Fruit fly (Drosophila melanogaster) whole organism, embryonic: ENCODE data around the gene WASp.

Source experiments
- BtbVII ChIP-seq: fragments of 200-800 bp; sonication (Bioruptor generic); optimal IDR thresholded peaks from 3 replicates; lab custom pipeline; 2017; ENCODE audit warnings: missing biosample characterization, mild to moderate bottlenecking, missing genetic modification characterization
- CG1024 ChIP-seq: fragments of 200-800 bp; sonication (Bioruptor generic); IDR thresholded peaks from 2 replicates; pipeline ENCODE4 v1.3.6; 2022; ENCODE audit warnings: missing biosample characterization, missing genetic modification characterization
- CG12104 ChIP-seq: fragments of 200-800 bp; sonication (Bioruptor generic); optimal IDR thresholded peaks from 3 replicates; lab custom pipeline; 2016; ENCODE audit warnings: missing biosample characterization, missing genetic modification characterization
- CG12155 ChIP-seq: fragments of 200-800 bp; sonication (Bioruptor generic); optimal IDR thresholded peaks from 3 replicates; lab custom pipeline; 2016; ENCODE audit warnings: missing biosample characterization, missing genetic modification characterization
- CG12236 ChIP-seq: fragments of 200-800 bp; sonication (Bioruptor generic); optimal IDR thresholded peaks from 2 replicates; lab custom pipeline; 2016; ENCODE audit warnings: missing biosample characterization, missing genetic modification characterization
- CG13123 ChIP-seq: fragments of 200-800 bp; sonication (Bioruptor generic); optimal IDR thresholded peaks from 2 replicates; lab custom pipeline; 2016; ENCODE audit warnings: missing biosample characterization, missing genetic modification characterization
- CG13287 ChIP-seq: fragments of 200-800 bp; sonication (Bioruptor generic); IDR thresholded peaks from 2 replicates; pipeline ENCODE4 v1.3.6; 2022; ENCODE audit warnings: missing biosample characterization, missing genetic modification characterization; ENCODE audit not compliant: partially characterized antibody
- CG15514 ChIP-seq: fragments of 200-800 bp; sonication (Bioruptor generic); optimal IDR thresholded peaks from 3 replicates; lab custom pipeline; 2017; ENCODE audit warnings: missing biosample characterization, missing genetic modification characterization, mild to moderate bottlenecking, moderate library complexity, missing genetic modification reagents
- CG1602 ChIP-seq: fragments of 200-800 bp; sonication (Bioruptor generic); optimal IDR thresholded peaks from 3 replicates; lab custom pipeline; 2016; ENCODE audit warnings: missing biosample characterization, missing genetic modification characterization
- CG1603 ChIP-seq: fragments of 200-800 bp; sonication (Bioruptor generic); optimal IDR thresholded peaks from 2 replicates; lab custom pipeline; 2019; ENCODE audit warnings: missing biosample characterization, mild to moderate bottlenecking, missing genetic modification characterization, moderate library complexity
- CG17328 ChIP-seq: fragments of 200-800 bp; sonication (Bioruptor generic); IDR thresholded peaks from 2 replicates; pipeline ENCODE4 v1.3.6; 2022; ENCODE audit warnings: missing biosample characterization, missing genetic modification characterization
- CG17385 ChIP-seq: fragments of 200-800 bp; sonication (Bioruptor generic); optimal IDR thresholded peaks from 3 replicates; lab custom pipeline; 2018; ENCODE audit warnings: missing biosample characterization, mild to moderate bottlenecking, missing genetic modification characterization
- CG17802 ChIP-seq: fragments of 200-800 bp; sonication (Bioruptor generic); optimal IDR thresholded peaks from 2 replicates; lab custom pipeline; 2018; ENCODE audit warnings: missing biosample characterization, mild to moderate bottlenecking, missing genetic modification characterization, moderate library complexity
- CG2199 ChIP-seq: fragments of 200-800 bp; sonication (Bioruptor generic); IDR thresholded peaks from 3 replicates; pipeline ENCODE4 v1.3.6; 2022; ENCODE audit warnings: missing biosample characterization, missing genetic modification characterization
- CG32767 ChIP-seq: fragments of 200-800 bp; sonication (Bioruptor generic); IDR thresholded peaks from 2 replicates; pipeline ENCODE4 v1.3.6; 2022; ENCODE audit warnings: missing biosample characterization, missing genetic modification characterization
- CG33213 ChIP-seq: fragments of 200-800 bp; sonication (Bioruptor generic); optimal IDR thresholded peaks from 3 replicates; lab custom pipeline; 2016; ENCODE audit warnings: missing biosample characterization, missing genetic modification characterization
- CG5245 ChIP-seq: fragments of 200-800 bp; sonication (Bioruptor generic); optimal IDR thresholded peaks from 3 replicates; lab custom pipeline; 2016; ENCODE audit warnings: missing biosample characterization, missing genetic modification characterization
- CG6689 ChIP-seq: fragments of 200-800 bp; sonication (Bioruptor generic); IDR thresholded peaks from 2 replicates; pipeline ENCODE4 v1.3.6; 2022; ENCODE audit warnings: missing biosample characterization, missing genetic modification characterization
- CG7357 ChIP-seq: fragments of 200-800 bp; sonication (Bioruptor generic); IDR thresholded peaks from 3 replicates; pipeline ENCODE4 v1.3.6; 2022; ENCODE audit warnings: missing biosample characterization, missing genetic modification characterization
- CG8089 ChIP-seq: fragments of 200-800 bp; sonication (Bioruptor generic); optimal IDR thresholded peaks from 3 replicates; lab custom pipeline; 2016; ENCODE audit warnings: missing biosample characterization, missing genetic modification characterization
- CG8765 ChIP-seq: fragments of 200-800 bp; sonication (Bioruptor generic); IDR thresholded peaks from 2 replicates; pipeline ENCODE4 v1.3.6; 2022; ENCODE audit warnings: missing biosample characterization, missing genetic modification characterization
- CG8924 ChIP-seq: fragments of 200-800 bp; optimal IDR thresholded peaks from 3 replicates; lab custom pipeline; 2019; ENCODE audit warnings: missing biosample characterization, mild to moderate bottlenecking, missing genetic modification characterization, moderate library complexity
- HLH4C ChIP-seq: fragments of 200-800 bp; sonication (Bioruptor generic); IDR thresholded peaks from 3 replicates; pipeline ENCODE4 v1.3.6; 2022; ENCODE audit warnings: missing biosample characterization, missing genetic modification characterization; ENCODE audit not compliant: partially characterized antibody
- HLHmδ ChIP-seq: fragments of 200-800 bp; sonication (Bioruptor generic); optimal IDR thresholded peaks from 2 replicates; lab custom pipeline; 2018; ENCODE audit warnings: missing biosample characterization, mild to moderate bottlenecking, missing genetic modification characterization, moderate library complexity
- MBD-R2 ChIP-seq: fragments of 200-800 bp; sonication (Bioruptor generic); IDR thresholded peaks from 2 replicates; pipeline ENCODE4 v1.3.6; 2022; ENCODE audit warnings: missing biosample characterization, missing genetic modification characterization
- Mrtf ChIP-seq: fragments of 200-800 bp; sonication (Bioruptor generic); IDR thresholded peaks from 3 replicates; pipeline ENCODE4 v1.3.6; 2022; ENCODE audit warnings: missing biosample characterization, missing genetic modification characterization
- Poxn ChIP-seq: fragments of 200-800 bp; sonication (Bioruptor generic); IDR thresholded peaks from 2 replicates; pipeline ENCODE4 v1.3.6; 2022; ENCODE audit warnings: missing biosample characterization, missing genetic modification characterization
- Sin3A ChIP-seq: fragments of >200 bp; optimal IDR thresholded peaks from 2 replicates; lab custom pipeline; 2018
- Stat92E ChIP-seq, 3 experiments: fragments of >200 bp in 2 of 3; fragments of 200-800 bp in 1 of 3; sonication (Bioruptor generic) in 1 of 3; optimal IDR thresholded peaks; 2 replicates each; lab custom pipeline; 2017 to 2019; ENCODE audit warnings: missing biosample characterization in 3 of 3, missing genetic modification characterization in 3 of 3, mild to moderate bottlenecking in 1 of 3, moderate library complexity in 1 of 3
- TFAM ChIP-seq: fragments of 200-800 bp; sonication (Bioruptor generic); optimal IDR thresholded peaks from 2 replicates; lab custom pipeline; 2017; ENCODE audit warnings: missing biosample characterization, missing genetic modification characterization, inconsistent platforms
- ab ChIP-seq: fragments of 200-800 bp; sonication (Bioruptor generic); optimal IDR thresholded peaks from 2 replicates; lab custom pipeline; 2016; ENCODE audit warnings: missing biosample characterization, missing genetic modification characterization
- aop ChIP-seq: fragments of 200-800 bp; sonication (Bioruptor generic); IDR thresholded peaks from 2 replicates; pipeline ENCODE4 v1.3.6; 2022; ENCODE audit warnings: missing biosample characterization, missing genetic modification characterization
- ara ChIP-seq: fragments of 200-800 bp; sonication (Bioruptor generic); IDR thresholded peaks from 2 replicates; pipeline ENCODE4 v1.3.6; 2022; ENCODE audit warnings: missing biosample characterization, missing genetic modification characterization
- bcd ChIP-seq: fragments of 200-800 bp; sonication (Bioruptor generic); optimal IDR thresholded peaks from 2 replicates; lab custom pipeline; 2017; ENCODE audit warnings: missing biosample characterization, mild to moderate bottlenecking, missing genetic modification characterization
- bowl ChIP-seq: fragments of 200-800 bp; sonication (Bioruptor generic); IDR thresholded peaks from 2 replicates; pipeline ENCODE4 v1.3.6; 2022; ENCODE audit warnings: missing biosample characterization, missing genetic modification characterization
- caup ChIP-seq: fragments of 200-800 bp; sonication (Bioruptor generic); optimal IDR thresholded peaks from 3 replicates; lab custom pipeline; 2017; ENCODE audit warnings: missing biosample characterization, mild to moderate bottlenecking, missing genetic modification characterization, moderate library complexity; ENCODE audit not compliant: severe bottlenecking
- emc ChIP-seq: fragments of 200-800 bp; sonication (Bioruptor generic); optimal IDR thresholded peaks from 2 replicates; lab custom pipeline; 2016; ENCODE audit warnings: missing biosample characterization, missing genetic modification characterization
- fd96Cb ChIP-seq: fragments of 200-800 bp; sonication (Bioruptor generic); optimal IDR thresholded peaks from 2 replicates; lab custom pipeline; 2018; ENCODE audit warnings: missing biosample characterization, mild to moderate bottlenecking, missing genetic modification characterization, moderate library complexity
- grau ChIP-seq: fragments of 200-800 bp; optimal IDR thresholded peaks from 3 replicates; lab custom pipeline; 2019; ENCODE audit warnings: missing biosample characterization, mild to moderate bottlenecking, missing genetic modification characterization, moderate library complexity
- lilli ChIP-seq: fragments of 200-800 bp; sonication (Bioruptor generic); optimal IDR thresholded peaks from 3 replicates; lab custom pipeline; 2016; ENCODE audit warnings: missing biosample characterization, missing genetic modification characterization
- mirr ChIP-seq: fragments of 200-800 bp; sonication (Bioruptor generic); optimal IDR thresholded peaks from 3 replicates; lab custom pipeline; 2018; ENCODE audit warnings: missing biosample characterization, mild to moderate bottlenecking, missing genetic modification characterization
- oc ChIP-seq: fragments of 200-800 bp; sonication (Bioruptor generic); optimal IDR thresholded peaks from 2 replicates; lab custom pipeline; 2018; ENCODE audit warnings: missing biosample characterization, mild to moderate bottlenecking, missing genetic modification characterization, moderate library complexity
- p53 ChIP-seq: fragments of 200-800 bp; sonication (Bioruptor generic); optimal IDR thresholded peaks from 2 replicates; lab custom pipeline; 2016; ENCODE audit warnings: missing biosample characterization, missing genetic modification characterization
- psq ChIP-seq: fragments of 200-800 bp; sonication (Bioruptor generic); optimal IDR thresholded peaks from 2 replicates; lab custom pipeline; 2017; ENCODE audit warnings: missing biosample characterization, missing genetic modification characterization
- repo ChIP-seq: fragments of 200-800 bp; sonication (Bioruptor generic); optimal IDR thresholded peaks from 2 replicates; lab custom pipeline; 2016; ENCODE audit warnings: missing biosample characterization, missing genetic modification characterization
- sd ChIP-seq: fragments of 200-800 bp; sonication (Bioruptor generic); optimal IDR thresholded peaks from 3 replicates; lab custom pipeline; 2018; ENCODE audit warnings: missing biosample characterization, mild to moderate bottlenecking, missing genetic modification characterization, moderate library complexity
- tio ChIP-seq: fragments of 200-800 bp; sonication (Bioruptor generic); optimal IDR thresholded peaks from 2 replicates; lab custom pipeline; 2017; ENCODE audit warnings: missing biosample characterization, missing genetic modification characterization, inconsistent platforms
- vfl ChIP-seq: fragments of 200-800 bp; sonication (Bioruptor generic); optimal IDR thresholded peaks from 2 replicates; lab custom pipeline; 2016; ENCODE audit warnings: missing biosample characterization, missing genetic modification characterization
- zen ChIP-seq: fragments of 200-800 bp; sonication (Bioruptor generic); optimal IDR thresholded peaks from 3 replicates; lab custom pipeline; 2018; ENCODE audit warnings: missing biosample characterization, mild to moderate bottlenecking, missing genetic modification characterization, moderate library complexity
- zen2 ChIP-seq: fragments of 200-800 bp; sonication (Bioruptor generic); IDR thresholded peaks from 3 replicates; pipeline ENCODE4 v1.3.6; 2022; ENCODE audit warnings: missing biosample characterization, missing genetic modification characterization; ENCODE audit not compliant: partially characterized antibody

Gene WASp

DNA sequence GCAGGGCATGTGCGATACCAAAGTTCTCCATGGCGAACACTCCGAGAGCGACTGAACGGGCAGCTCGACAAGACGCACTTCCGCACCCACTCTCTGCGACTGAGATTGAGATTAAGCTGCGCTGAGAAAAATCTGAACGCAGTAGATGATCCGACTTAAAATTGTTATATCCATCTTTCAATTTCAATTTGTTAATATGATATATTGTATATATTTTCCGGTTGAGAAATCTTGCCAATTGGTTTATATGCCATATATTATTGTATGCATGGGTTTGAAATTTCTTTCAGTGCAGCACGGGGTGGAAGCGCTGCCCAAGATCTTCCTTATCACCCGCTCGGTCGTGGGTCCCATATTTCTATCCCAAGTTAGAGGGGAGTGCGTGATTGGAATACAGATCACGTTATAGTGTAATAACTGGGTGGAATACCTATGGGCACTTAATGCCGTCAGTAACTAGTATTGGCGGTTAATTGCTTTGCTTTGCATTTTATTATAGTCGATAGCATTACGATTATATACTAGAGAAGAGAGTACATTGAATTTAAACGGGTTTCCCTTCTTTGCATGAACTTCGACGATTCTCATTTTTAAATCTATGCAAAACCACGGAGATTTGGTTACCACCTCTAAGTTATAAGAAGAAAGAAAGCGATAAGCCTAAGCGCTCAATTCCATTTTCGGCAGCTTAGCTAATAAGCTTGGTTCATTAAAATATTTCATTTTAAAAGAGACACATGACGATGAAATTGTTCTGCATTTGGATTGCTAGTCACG lies 48.4 kb upstream of the WASp start, which contains the start of the genes Nepl19 and Nepl20 (continued):
- TF ChIP-seq CG5245 (GFP tag; lab: Kevin White, UChicago) (peak; percentile 78), CG13123 (GFP tag; lab: Kevin White, UChicago) (no peak), ab (GFP tag; lab: Kevin White, UChicago) (no peak), emc (GFP tag; lab: Kevin White, UChicago) (no peak), Poxn (GFP tag; lab: Robert Waterston, UW) (no peak), CG17385 (GFP tag; lab: Kevin White, UChicago) (peak; percentile 73), CG12104 (GFP tag; lab: Kevin White, UChicago) (peak; percentile 67), CG33213 (GFP tag; lab: Kevin White, UChicago) (no peak), bcd (peak; percentile 83), TFAM (GFP tag; lab: Kevin White, UChicago) (no peak), CG12236 (GFP tag; lab: Kevin White, UChicago) (no peak), zen (tag; lab: Kevin White, UChicago) (peak; percentile 60), CG12155 (GFP tag; lab: Kevin White, UChicago) (peak; percentile 76), Sin3A (lab: Kevin White, UChicago) (no peak), repo (no peak), fd96Cb (tag; lab: Kevin White, UChicago) (peak; percentile 77), mirr (no peak), bowl (GFP tag; lab: Robert Waterston, UW) (0 out of 2 replicates have a peak, but pooled peaks have one; percentile 40), tio (peak; percentile 40), CG17802 (tag; lab: Kevin White, UChicago) (peak; percentile 24), oc (no peak), grau (tag; lab: Kevin White, UChicago) (peak; percentile 82), p53 (GFP tag; lab: Kevin White, UChicago) (no peak), HLH4C (GFP tag; lab: Robert Waterston, UW) (no peak), lilli (peak; percentile 82), CG17328 (GFP tag; lab: Robert Waterston, UW) (peak; percentile 78), CG8765 (GFP tag; lab: Robert Waterston, UW) (peak; percentile 37; the same call in 1 of the 2 replicates), MBD-R2 (GFP tag; lab: Robert Waterston, UW) (peak; percentile 53; the same call in 1 of the 2 replicates), CG2199 (GFP tag; lab: Robert Waterston, UW) (no peak), psq (no peak), CG6689 (GFP tag; lab: Robert Waterston, UW) (peak; percentile 84), CG1603 (tag; lab: Kevin White, UChicago) (peak; percentile 92), CG1024 (GFP tag; lab: Robert Waterston, UW) (peak; percentile 67), BtbVII (GFP tag; lab: Kevin White, UChicago) (peak; percentile 75), CG13287 (GFP tag; lab: Robert Waterston, UW) (no peak), aop (GFP tag; lab: Robert Waterston, UW) (no peak), ara (peak; percentile 87), Stat92E (GFP tag; optimal IDR thresholded peaks at IDR 0.05; lab: Kevin White, UChicago) (no peak), CG1602 (GFP tag; lab: Kevin White, UChicago) (peak; percentile 56), CG8089 (GFP tag; lab: Kevin White, UChicago) (no peak), CG8924 (tag; lab: Kevin White, UChicago) (peak; percentile 81), vfl (peak; percentile 71), Mrtf (peak; percentile 77), zen2 (GFP tag; lab: Robert Waterston, UW) (no peak), CG32767 (GFP tag; lab: Robert Waterston, UW) (peak; percentile 67; the same call in 1 of the 2 replicates), HLHmδ (GFP tag; lab: Kevin White, UChicago) (no peak), CG7357 (GFP tag; lab: Robert Waterston, UW) (peak; percentile 71), caup (peak; percentile 78), sd (tag; lab: Kevin White, UChicago) (no peak), CG15514 (GFP tag; lab: Kevin White, UChicago) (peak; percentile 71)
